Fruit fly (Drosophila melanogaster) Kc167 (cell line): ENCODE data around the gene mRpS9.

Experiments
- Myc ChIP-seq: fragments of >200 bp; optimal IDR thresholded peaks from 2 replicates; lab custom pipeline; 2017; ENCODE audit warnings: missing external identifiers
- Sin3A ChIP-seq: fragments of >200 bp; optimal IDR thresholded peaks from 2 replicates; lab custom pipeline; 2018; ENCODE audit warnings: missing external identifiers
- h ChIP-seq: fragments of >200 bp; optimal IDR thresholded peaks from 3 replicates; lab custom pipeline; 2018; ENCODE audit warnings: missing external identifiers
- insv ChIP-seq: fragments of >200 bp; optimal IDR thresholded peaks from 3 replicates; lab custom pipeline; 2018; ENCODE audit warnings: missing external identifiers
- psq ChIP-seq: fragments of >200 bp; optimal IDR thresholded peaks from 2 replicates; lab custom pipeline; 2017; ENCODE audit warnings: missing external identifiers
- ttk ChIP-seq: sonication (Bioruptor generic); optimal IDR thresholded peaks from 2 replicates; lab custom pipeline; 2017; ENCODE audit warnings: missing external identifiers

- TF ChIP-seq Sin3A (lab: Kevin White, UChicago) (no peak), h (no peak), insv (no peak), Myc (lab: Kevin White, UChicago) (no peak), psq (lab: Kevin White, UChicago) (no peak), ttk (lab: Kevin White, UChicago) (no peak)
Observed at dm6 chr3R:7892246-7893000, 10.0 kb downstream of the mRpS9 start.
